Worm (Caenorhabditis elegans): ENCODE results near the gene ttbk-2.2.

ce11 chrIV:5110391-5110930 is 43.7 kb upstream of the ttbk-2.2 start:
- TF ChIP-seq nhr-76 (tag; optimal IDR thresholded peaks at IDR 0.05) (no peak), unc-39 (tag; optimal IDR thresholded peaks at IDR 0.05) (no peak)
